Worm (Caenorhabditis elegans): ENCODE results near the gene mut-14.

The mut-14 gene

DNA sequence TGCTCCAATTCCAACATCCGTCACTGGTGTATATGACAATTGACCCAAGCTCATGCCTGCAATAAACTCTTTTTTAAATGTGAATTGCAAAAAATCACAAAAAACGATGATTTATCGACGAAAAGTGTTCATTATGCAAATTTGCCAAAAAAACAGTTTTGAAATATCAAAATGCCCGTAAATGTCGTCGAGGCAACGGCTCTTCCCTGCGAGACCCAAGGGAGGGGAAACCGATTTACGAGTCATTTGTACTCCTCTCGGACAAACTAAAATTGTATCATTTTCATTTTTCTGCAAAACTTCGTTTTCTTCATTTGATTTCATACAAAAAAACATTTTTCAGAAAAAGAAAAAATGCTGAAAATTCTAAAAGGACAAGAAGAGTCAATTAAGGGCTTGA is 24.0 kb upstream of the mut-14 start, which contains the start of the genes hmgs-1 and F25B4.4:
TSS of gene hmgs-1 (minus strand) at position 56 of the 400 bp plus-strand sequence.
TSS of gene F25B4.4 (plus strand) at position 340 of the 400 bp plus-strand sequence.
- TF ChIP-seq Y55F3AM.14 (GFP tag; optimal IDR thresholded peaks at IDR 0.05): peak; percentile 34
- no peak for TF ChIP-seq nhr-23 (tag; optimal IDR thresholded peaks at IDR 0.05)
- TF ChIP-seq ztf-1 (GFP tag; conservative IDR thresholded peaks at IDR 0.05): no peak
- TF ChIP-seq mdl-1 (tag; optimal IDR thresholded peaks at IDR 0.05): no peak
- peak; percentile 21 for TF ChIP-seq skn-1 (tag; optimal IDR thresholded peaks at IDR 0.05)
- TF ChIP-seq sma-3 (GFP tag; optimal IDR thresholded peaks at IDR 0.05): peak; percentile 89
- no peak for TF ChIP-seq aly-2 (tag; optimal IDR thresholded peaks at IDR 0.05)
- peak; percentile 93 for TF ChIP-seq nhr-25 (tag; optimal IDR thresholded peaks at IDR 0.05)
- TF ChIP-seq nhr-77 (tag; optimal IDR thresholded peaks at IDR 0.05): peak; percentile 47
- peak; percentile 17 for TF ChIP-seq ceh-82 (tag; optimal IDR thresholded peaks at IDR 0.05)
- peak; percentile 72 for TF ChIP-seq nhr-10 (tag; optimal IDR thresholded peaks at IDR 0.05)
- peak; percentile 87 for TF ChIP-seq nhr-21 (tag; optimal IDR thresholded peaks at IDR 0.05)
- peak; percentile 94 for TF ChIP-seq crh-2 (tag; optimal IDR thresholded peaks at IDR 0.05)
- peak; percentile 99 for TF ChIP-seq R02D3.7 (tag; optimal IDR thresholded peaks at IDR 0.05)
- peak; percentile 21 for TF ChIP-seq dmd-4 (tag; optimal IDR thresholded peaks at IDR 0.05)
- peak; percentile 93 for TF ChIP-seq nhr-129 (tag; optimal IDR thresholded peaks at IDR 0.05)
- TF ChIP-seq nhr-6 (tag; optimal IDR thresholded peaks at IDR 0.05): peak; percentile 80
- no peak for TF ChIP-seq ceh-16 (tag; optimal IDR thresholded peaks at IDR 0.05)
- TF ChIP-seq zag-1 (tag; optimal IDR thresholded peaks at IDR 0.05): peak; percentile 83
- TF ChIP-seq egl-27 (tag; optimal IDR thresholded peaks at IDR 0.05): peak; percentile 91
- TF ChIP-seq nhr-11 (tag; optimal IDR thresholded peaks at IDR 0.05): no peak
- TF ChIP-seq mab-5 (tag; optimal IDR thresholded peaks at IDR 0.05): peak; percentile 95
- TF ChIP-seq elt-3 (tag; optimal IDR thresholded peaks at IDR 0.05): no peak
- TF ChIP-seq elt-1 (tag; optimal IDR thresholded peaks at IDR 0.05): no peak
- TF ChIP-seq alr-1 (tag; optimal IDR thresholded peaks at IDR 0.05): no peak
- peak; percentile 68 for TF ChIP-seq snpc-4 (tag; optimal IDR thresholded peaks at IDR 0.05)
- TF ChIP-seq F13H6.1 (tag; optimal IDR thresholded peaks at IDR 0.05): peak; percentile 89
- no peak for TF ChIP-seq nhr-12 (tag; optimal IDR thresholded peaks at IDR 0.05)
- peak; percentile 93 for TF ChIP-seq C34F6.9 (tag; optimal IDR thresholded peaks at IDR 0.05)
- peak; percentile 61 for TF ChIP-seq lin-39 (tag; optimal IDR thresholded peaks at IDR 0.05)
- TF ChIP-seq peb-1 (tag; optimal IDR thresholded peaks at IDR 0.05): no peak
- peak; percentile 84 to 95 for TF ChIP-seq lsy-2 (tag; optimal IDR thresholded peaks at IDR 0.05)
- TF ChIP-seq lin-13 (GFP tag; optimal IDR thresholded peaks at IDR 0.05): peak; percentile 91
- no peak for TF ChIP-seq ztf-11 (tag; optimal IDR thresholded peaks at IDR 0.05)
- peak; percentile 49 for TF ChIP-seq unc-62 (GFP tag; optimal IDR thresholded peaks at IDR 0.05)
- TF ChIP-seq ztf-4 (tag; optimal IDR thresholded peaks at IDR 0.05): peak; percentile 87
- TF ChIP-seq sma-9 (GFP tag; optimal IDR thresholded peaks at IDR 0.05): peak; percentile 95
- TF ChIP-seq sma-9 (tag; optimal IDR thresholded peaks at IDR 0.05): no peak
- TF ChIP-seq gmeb-1 (tag; optimal IDR thresholded peaks at IDR 0.05): peak; percentile 88
- peak; percentile 32 for TF ChIP-seq ZK546.5 (tag; optimal IDR thresholded peaks at IDR 0.05)
- peak; percentile 97 for TF ChIP-seq unc-55 (GFP tag; optimal IDR thresholded peaks at IDR 0.05)
- TF ChIP-seq sem-4 (tag; optimal IDR thresholded peaks at IDR 0.05): peak; percentile 77
- peak; percentile 78 for TF ChIP-seq blmp-1 (tag; optimal IDR thresholded peaks at IDR 0.05; ENCODE audit: insufficient read depth)
- TF ChIP-seq ama-1 (optimal IDR thresholded peaks at IDR 0.05): peak; percentile 57
- TF ChIP-seq lin-11 (tag; optimal IDR thresholded peaks at IDR 0.05): peak; percentile 81
- no peak for TF ChIP-seq mbf-1 (tag; optimal IDR thresholded peaks at IDR 0.05)
- no peak for TF ChIP-seq nhr-237 (tag; optimal IDR thresholded peaks at IDR 0.05)
- TF ChIP-seq unc-39 (tag; optimal IDR thresholded peaks at IDR 0.05): no peak
- peak; percentile 83 for TF ChIP-seq fos-1 (tag; optimal IDR thresholded peaks at IDR 0.05)
